Worm (Caenorhabditis elegans) whole organism, L2 larva: ENCODE data around the gene zip-8.

ENCODE experiments used
- F13H6.1 ChIP-seq: sonication (generic microtip); optimal IDR thresholded peaks from 2 replicates; lab custom pipeline; 2016; ENCODE audit warnings: missing genetic modification characterization, missing compliant biosample characterization
- R02D3.7 ChIP-seq: fragments of 150-350 bp; optimal IDR thresholded peaks from 2 replicates; lab custom pipeline; 2014; ENCODE audit warnings: missing biosample characterization, missing genetic modification characterization
- Y55F3AM.14 ChIP-seq: fragments of 200-800 bp; sonication (Bioruptor generic); optimal IDR thresholded peaks from 2 replicates; lab custom pipeline; 2018; ENCODE audit warnings: mild to moderate bottlenecking, missing genetic modification characterization, missing compliant biosample characterization
- ZK546.5 ChIP-seq: sonication (generic microtip); optimal IDR thresholded peaks from 2 replicates; lab custom pipeline; 2017; ENCODE audit warnings: missing biosample characterization, missing genetic modification characterization
- aly-2 ChIP-seq: fragments of 150-350 bp; optimal IDR thresholded peaks from 2 replicates; lab custom pipeline; 2014; ENCODE audit warnings: missing biosample characterization, missing genetic modification characterization
- ama-1 ChIP-seq: fragments of 150-350 bp; optimal IDR thresholded peaks from 2 replicates; lab custom pipeline; 2018; ENCODE audit warnings: inconsistent platforms
- blmp-1 ChIP-seq: sonication (generic microtip); optimal IDR thresholded peaks from 2 replicates; lab custom pipeline; 2017; ENCODE audit warnings: missing genetic modification characterization, mild to moderate bottlenecking, missing compliant biosample characterization, antibody characterized with exemption, moderate library complexity; ENCODE audit not compliant: insufficient read depth
- crh-2 ChIP-seq: sonication (generic microtip); optimal IDR thresholded peaks from 2 replicates; lab custom pipeline; 2017; ENCODE audit warnings: missing biosample characterization, missing genetic modification characterization
- egl-27 ChIP-seq: sonication (generic microtip); optimal IDR thresholded peaks from 3 replicates; lab custom pipeline; 2017; ENCODE audit warnings: missing biosample characterization, missing genetic modification reagents, missing genetic modification characterization
- elt-3 ChIP-seq: sonication (generic microtip); optimal IDR thresholded peaks from 2 replicates; lab custom pipeline; 2017; ENCODE audit warnings: missing biosample characterization, missing genetic modification characterization
- fos-1 ChIP-seq: fragments of 150-350 bp; optimal IDR thresholded peaks from 2 replicates; lab custom pipeline; 2014; ENCODE audit warnings: missing biosample characterization, missing genetic modification characterization
- lsy-2 ChIP-seq, 2 experiments: fragments of 150-350 bp in 1 of 2; sonication (generic microtip) in 1 of 2; optimal IDR thresholded peaks; 2 replicates each; lab custom pipeline; 2014 to 2017; ENCODE audit warnings: missing biosample characterization in 2 of 2, missing genetic modification characterization in 2 of 2
- mab-5 ChIP-seq: fragments of 150-350 bp; optimal IDR thresholded peaks from 2 replicates; lab custom pipeline; 2014; ENCODE audit warnings: missing biosample characterization, missing genetic modification characterization
- nhr-10 ChIP-seq: sonication (generic microtip); optimal IDR thresholded peaks from 2 replicates; lab custom pipeline; 2017; ENCODE audit warnings: missing biosample characterization, missing genetic modification characterization
- nhr-12 ChIP-seq: fragments of 150-350 bp; optimal IDR thresholded peaks from 2 replicates; lab custom pipeline; 2014; ENCODE audit warnings: missing biosample characterization, missing genetic modification characterization
- nhr-129 ChIP-seq: fragments of 150-350 bp; optimal IDR thresholded peaks from 2 replicates; lab custom pipeline; 2014; ENCODE audit warnings: missing biosample characterization, missing genetic modification characterization
- nhr-21 ChIP-seq: fragments of 150-350 bp; optimal IDR thresholded peaks from 2 replicates; lab custom pipeline; 2014; ENCODE audit warnings: missing biosample characterization, missing genetic modification characterization
- nhr-23 ChIP-seq: fragments of 150-350 bp; optimal IDR thresholded peaks from 2 replicates; lab custom pipeline; 2014; ENCODE audit warnings: missing biosample characterization, missing genetic modification reagents, missing genetic modification characterization
- nhr-237 ChIP-seq: fragments of 150-350 bp; optimal IDR thresholded peaks from 2 replicates; lab custom pipeline; 2014; ENCODE audit warnings: missing biosample characterization, missing genetic modification characterization
- nhr-25 ChIP-seq: fragments of 150-350 bp; sonication (generic microtip); optimal IDR thresholded peaks from 3 replicates; lab custom pipeline; 2014; ENCODE audit warnings: missing biosample characterization, missing genetic modification characterization
- nhr-6 ChIP-seq: fragments of 150-350 bp; optimal IDR thresholded peaks from 2 replicates; lab custom pipeline; 2014; ENCODE audit warnings: missing biosample characterization, missing genetic modification characterization
- nhr-77 ChIP-seq: fragments of 150-350 bp; optimal IDR thresholded peaks from 2 replicates; lab custom pipeline; 2014; ENCODE audit warnings: missing biosample characterization, missing genetic modification characterization
- peb-1 ChIP-seq: fragments of 150-350 bp; optimal IDR thresholded peaks from 2 replicates; lab custom pipeline; 2014; ENCODE audit warnings: missing biosample characterization, missing genetic modification characterization
- sem-4 ChIP-seq: fragments of 150-350 bp; optimal IDR thresholded peaks from 2 replicates; lab custom pipeline; 2014; ENCODE audit warnings: missing biosample characterization, missing genetic modification reagents, missing genetic modification characterization
- skn-1 ChIP-seq: sonication (generic microtip); optimal IDR thresholded peaks from 2 replicates; lab custom pipeline; 2017; ENCODE audit warnings: missing biosample characterization, missing genetic modification characterization
- sma-3 ChIP-seq: sonication (generic microtip); optimal IDR thresholded peaks from 2 replicates; lab custom pipeline; 2016; ENCODE audit warnings: missing genetic modification reagents, missing genetic modification characterization, missing compliant biosample characterization
- sma-9 ChIP-seq, 2 experiments: fragments of 150-350 bp in 1 of 2; sonication (generic microtip) in 1 of 2; optimal IDR thresholded peaks; 2 replicates each; lab custom pipeline; 2014 to 2016; ENCODE audit warnings: missing genetic modification characterization in 2 of 2, mild to moderate bottlenecking in 1 of 2, missing biosample characterization in 1 of 2, missing compliant biosample characterization in 1 of 2, missing genetic modification reagents in 1 of 2, moderate library complexity in 1 of 2
- snpc-4 ChIP-seq: fragments of 150-350 bp; optimal IDR thresholded peaks from 2 replicates; lab custom pipeline; 2014; ENCODE audit warnings: missing biosample characterization, missing genetic modification characterization
- unc-39 ChIP-seq: fragments of 150-350 bp; optimal IDR thresholded peaks from 2 replicates; lab custom pipeline; 2014; ENCODE audit warnings: missing biosample characterization, missing genetic modification characterization
- unc-62 ChIP-seq: fragments of 150-350 bp; optimal IDR thresholded peaks from 2 replicates; lab custom pipeline; 2014; ENCODE audit warnings: missing biosample characterization, missing genetic modification reagents, missing genetic modification characterization
- ztf-1 ChIP-seq: fragments of 200-800 bp; sonication (Bioruptor generic); conservative IDR thresholded peaks from 2 replicates; pipeline ENCODE4 v1.3.6; 2022; ENCODE audit warnings: missing genetic modification characterization, missing compliant biosample characterization
- ztf-11 ChIP-seq: sonication (generic microtip); optimal IDR thresholded peaks from 2 replicates; lab custom pipeline; 2017; ENCODE audit warnings: missing biosample characterization, missing genetic modification characterization
- ztf-4 ChIP-seq: fragments of 150-350 bp; optimal IDR thresholded peaks from 2 replicates; lab custom pipeline; 2014; ENCODE audit warnings: missing biosample characterization, missing genetic modification characterization

Gene zip-8

DNA sequence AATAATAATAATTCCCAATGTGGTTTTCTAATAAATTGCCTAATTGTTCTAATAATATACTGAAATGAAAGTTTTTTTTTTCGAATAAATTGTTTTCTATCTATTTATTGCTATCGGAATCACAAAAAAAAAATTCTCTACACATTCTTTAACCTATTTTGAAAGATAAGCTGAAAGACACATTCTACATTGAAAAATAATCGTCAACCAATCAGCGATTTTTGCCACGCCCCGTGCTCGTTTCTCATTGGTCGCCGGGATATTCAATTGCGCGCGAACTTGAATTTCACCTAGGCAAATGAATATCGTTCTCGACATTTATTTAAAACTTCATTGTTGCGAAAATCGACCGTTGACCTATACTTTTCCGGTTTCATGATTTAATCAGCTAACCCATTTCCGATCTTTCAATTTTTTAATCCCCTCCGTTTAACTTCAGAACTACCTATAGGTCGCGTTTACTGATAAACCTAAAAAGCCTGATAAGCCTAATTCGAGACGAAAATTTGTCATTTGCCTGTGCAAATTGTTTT, 21.3 kb downstream of the zip-8 start, which contains the start of gene F23F12.3:
F23F12.3 (plus strand) TSS at position 483 of the 533 bp plus-strand sequence.
- TF ChIP-seq fos-1 (tag; lab: Kevin White, UChicago) (peak; percentile 22), lsy-2 (tag; optimal IDR thresholded peaks at IDR 0.05; lab: Kevin White, UChicago) (no peak), nhr-129 (tag; lab: Kevin White, UChicago) (no peak)
- TF ChIP-seq, all 48 proteins: peak for 1

- TF ChIP-seq ZK546.5 (tag; lab: Kevin White, UChicago) (no peak), Y55F3AM.14 (GFP tag; lab: Kevin White, UChicago) (no peak), ama-1 (lab: Kevin White, UChicago) (no peak)
These were observed 29.1 kb downstream of the zip-8 start, which contains the start of gene F23F12.12 for ce11 chrIII:6507832-6508231. Gene F23F12.12 (plus strand): TSS chrIII:6508132.

DNA sequence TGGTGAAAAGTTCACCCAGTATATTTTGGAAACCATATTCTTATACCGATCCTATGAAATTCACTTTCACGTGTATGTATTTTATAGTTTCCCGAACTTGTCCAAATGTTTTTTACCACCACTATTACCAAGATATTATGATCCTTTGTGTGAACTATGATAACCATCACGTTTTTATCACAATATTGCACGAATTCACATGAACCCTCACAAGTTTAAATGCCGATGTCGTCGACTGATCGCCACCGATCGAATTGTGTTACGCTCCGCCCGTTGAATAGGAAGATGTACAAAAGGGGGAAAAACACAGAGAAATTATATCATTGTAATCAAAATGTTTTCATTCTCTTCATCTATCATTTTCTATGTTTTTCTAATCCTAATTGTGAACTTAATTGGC, 29.6 kb downstream of the zip-8 start:
- TF ChIP-seq sma-3 (GFP tag; lab: Kevin White, UChicago) = no peak
- TF ChIP-seq nhr-237 (tag; lab: Kevin White, UChicago) = no peak
- TF ChIP-seq nhr-77 (tag; lab: Kevin White, UChicago) = no peak
- TF ChIP-seq sma-9 (GFP tag; optimal IDR thresholded peaks at IDR 0.05; lab: Kevin White, UChicago) = peak; percentile 11
- no peak for TF ChIP-seq sma-9 (tag; optimal IDR thresholded peaks at IDR 0.05; lab: Kevin White, UChicago)

ce11 chrIII:6509301-6509700, 30.5 kb downstream of the zip-8 start:
- TF ChIP-seq nhr-25 (tag; lab: Kevin White, UChicago) (peak; percentile 25), nhr-21 (peak; percentile 31), sma-9 (GFP tag; optimal IDR thresholded peaks at IDR 0.05; lab: Kevin White, UChicago) (peak; percentile 56), sma-9 (tag; optimal IDR thresholded peaks at IDR 0.05; lab: Kevin White, UChicago) (no peak), unc-39 (tag; lab: Kevin White, UChicago) (no peak), lsy-2 (tag; optimal IDR thresholded peaks at IDR 0.05; lab: Kevin White, UChicago) (peak in 1 of 2 experiments; percentile 48)
- TF ChIP-seq, all 48 proteins: peak for 4

ce11 chrIII:6514673-6515072, 35.9 kb downstream of the zip-8 start, which contains the start of gene acr-5:
Gene acr-5 (minus strand): TSS chrIII:6514773.
- TF ChIP-seq nhr-77 (tag; lab: Kevin White, UChicago) = no peak
- TF ChIP-seq nhr-12 (tag; lab: Kevin White, UChicago) = no peak
- no peak for TF ChIP-seq ztf-11 (tag; lab: Kevin White, UChicago)
- TF ChIP-seq peb-1 (tag; lab: Kevin White, UChicago) = no peak
- TF ChIP-seq F13H6.1 (tag; lab: Kevin White, UChicago) = no peak
- TF ChIP-seq ztf-4 (tag; lab: Kevin White, UChicago) = no peak
- no peak for TF ChIP-seq unc-62 (GFP tag; lab: Kevin White, UChicago)
- TF ChIP-seq nhr-237 (tag; lab: Kevin White, UChicago) = no peak
- no peak for TF ChIP-seq elt-3
- TF ChIP-seq nhr-10 (tag; lab: Kevin White, UChicago) = no peak
- TF ChIP-seq aly-2 = no peak
- TF ChIP-seq fos-1 (tag; lab: Kevin White, UChicago) = no peak
- no peak for TF ChIP-seq nhr-23 (tag; lab: Kevin White, UChicago)
- no peak for TF ChIP-seq nhr-21
- TF ChIP-seq skn-1 = no peak
- no peak for TF ChIP-seq mab-5 (tag; lab: Kevin White, UChicago)
- no peak for TF ChIP-seq sma-3 (GFP tag; lab: Kevin White, UChicago)

DNA sequence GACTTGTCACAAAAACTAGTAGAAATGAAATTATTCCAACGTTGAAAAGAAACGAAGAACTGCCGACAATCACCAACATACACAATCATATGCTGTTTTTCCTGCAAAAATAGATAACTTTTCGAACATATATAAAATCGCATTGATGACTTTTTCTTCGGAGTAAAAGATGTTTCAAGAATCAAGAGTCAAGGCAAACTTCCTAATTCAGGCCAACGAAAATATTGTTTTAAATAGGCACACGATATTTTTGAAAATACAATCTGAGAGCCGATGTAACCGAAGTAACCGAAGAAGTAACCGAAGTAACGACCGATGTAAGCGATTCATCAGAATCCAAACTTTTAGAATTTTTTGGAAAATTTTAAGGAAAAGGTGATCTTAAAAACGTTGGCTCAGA, 41.2 kb downstream of the zip-8 start, which contains the start of gene C09E7.10:
C09E7.10 (minus strand) TSS at position 101 of the 400 bp plus-strand sequence.
- TF ChIP-seq R02D3.7 (no peak), skn-1 (no peak), aly-2 (no peak), nhr-6 (no peak), nhr-77 (tag; lab: Kevin White, UChicago) (no peak), nhr-21 (no peak), nhr-10 (tag; lab: Kevin White, UChicago) (no peak), F13H6.1 (tag; lab: Kevin White, UChicago) (no peak), snpc-4 (no peak), unc-39 (tag; lab: Kevin White, UChicago) (no peak)

DNA sequence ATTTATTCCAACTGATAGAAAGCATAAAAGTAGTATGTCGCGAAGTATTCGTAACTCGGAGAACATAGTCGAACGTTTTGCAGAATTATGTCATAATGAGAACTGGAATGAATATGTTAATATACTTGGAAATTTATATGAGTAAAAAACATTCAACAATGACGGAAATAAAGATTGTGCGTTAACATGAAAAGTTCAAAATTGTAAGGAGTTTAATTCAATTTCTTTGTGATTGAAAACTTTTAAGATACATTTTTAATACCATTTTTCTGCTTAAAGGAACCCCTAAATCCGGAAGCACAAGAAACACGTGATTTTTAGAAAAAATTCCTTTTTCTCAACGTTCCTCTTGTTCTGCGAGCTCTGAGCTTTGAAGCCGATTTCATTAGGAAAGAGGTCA, 46.8 kb downstream of the zip-8 start, which contains the start of gene oig-1:
oig-1 (minus strand) TSS at position 101 of the 400 bp plus-strand sequence.
- TF ChIP-seq nhr-12 (tag; lab: Kevin White, UChicago) (no peak), sem-4 (tag; lab: Kevin White, UChicago) (no peak), crh-2 (tag; lab: Kevin White, UChicago) (no peak), nhr-10 (tag; lab: Kevin White, UChicago) (no peak), ztf-11 (tag; lab: Kevin White, UChicago) (no peak), skn-1 (no peak), ZK546.5 (tag; lab: Kevin White, UChicago) (no peak), sma-9 (GFP tag; optimal IDR thresholded peaks at IDR 0.05; lab: Kevin White, UChicago) (no peak), sma-9 (tag; optimal IDR thresholded peaks at IDR 0.05; lab: Kevin White, UChicago) (no peak), ztf-1 (GFP tag; lab: Robert Waterston, UW) (no peak), blmp-1 (no peak), Y55F3AM.14 (GFP tag; lab: Kevin White, UChicago) (no peak), R02D3.7 (no peak), fos-1 (tag; lab: Kevin White, UChicago) (no peak), egl-27 (tag; lab: Kevin White, UChicago) (no peak), nhr-6 (no peak)
